Worm (Caenorhabditis elegans): ENCODE data around the gene glrx-5.
A peak's percentile ranks its signal among the peaks of the same experiment; 100 is the strongest.
"Not testable (repeated sequence)": the region's sequence is repeated elsewhere in the genome, so short reads cannot be mapped to it uniquely, and the experiment has no call there.

The glrx-5 gene

ce11 chrIII:12395085-12395484 lies 21.4 kb upstream of the glrx-5 start, which contains the start of gene Y49E10.10:
Gene Y49E10.10 (plus strand): TSS chrIII:12395465.
- TF ChIP-seq ceh-28 (tag; optimal IDR thresholded peaks at IDR 0.05) = peak; percentile 90
- no peak for TF ChIP-seq nhr-237 (tag; optimal IDR thresholded peaks at IDR 0.05)

DNA sequence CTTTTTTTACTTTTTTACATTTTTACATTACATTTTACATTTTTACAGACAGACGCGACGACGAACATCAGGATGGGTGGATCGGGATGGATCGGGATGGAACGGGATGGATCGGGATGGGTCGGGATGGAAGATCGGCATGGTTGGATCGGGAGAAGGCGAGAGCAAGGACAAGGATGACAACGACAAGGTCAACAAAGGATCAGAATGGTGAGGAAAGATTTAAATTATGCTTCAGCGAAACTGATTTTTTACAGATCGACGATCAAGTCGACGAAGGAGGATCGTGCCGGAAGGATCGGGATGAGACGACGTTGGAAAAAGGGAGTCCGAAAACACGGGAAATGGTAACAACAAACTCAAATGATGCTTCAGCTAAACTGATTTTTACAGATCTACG lies 14.4 kb upstream of the glrx-5 start:
- TF ChIP-seq jun-1 (tag; optimal IDR thresholded peaks at IDR 0.05) (no peak), elt-2 (tag; optimal IDR thresholded peaks at IDR 0.05) (no peak), lin-39 (tag; optimal IDR thresholded peaks at IDR 0.05) (no peak), ZK546.5 (tag; optimal IDR thresholded peaks at IDR 0.05) (no peak), ceh-9 (tag; optimal IDR thresholded peaks at IDR 0.05) (no peak), skn-1 (tag; optimal IDR thresholded peaks at IDR 0.05) (no peak), nhr-76 (tag; optimal IDR thresholded peaks at IDR 0.05) (no peak), ztf-4 (tag; optimal IDR thresholded peaks at IDR 0.05) (no peak), lin-15B (tag; optimal IDR thresholded peaks at IDR 0.05) (no peak), fkh-2 (tag; optimal IDR thresholded peaks at IDR 0.05) (no peak), pqm-1 (tag; optimal IDR thresholded peaks at IDR 0.05) (no peak), R02D3.7 (tag; optimal IDR thresholded peaks at IDR 0.05) (no peak), nhr-67 (tag; optimal IDR thresholded peaks at IDR 0.05) (no peak), nhr-43 (tag; optimal IDR thresholded peaks at IDR 0.05; ENCODE audit: poor library complexity, severe bottlenecking) (no peak), egl-5 (tag; optimal IDR thresholded peaks at IDR 0.05) (no peak), ceh-28 (tag; optimal IDR thresholded peaks at IDR 0.05) (no peak), ceh-82 (tag; optimal IDR thresholded peaks at IDR 0.05) (no peak), egl-27 (tag; optimal IDR thresholded peaks at IDR 0.05) (no peak), nhr-237 (tag; optimal IDR thresholded peaks at IDR 0.05) (no peak)

- TF ChIP-seq ZK546.5, unc-39, snpc-4 (tag; optimal IDR thresholded peaks at IDR 0.05): not testable (repeated sequence)
Measured at ce11 chrIII:12386597-12386996, 12.9 kb upstream of the glrx-5 start, which contains the start of gene Y49E10.30. Gene Y49E10.30 (plus strand): TSS chrIII:12386897.

DNA sequence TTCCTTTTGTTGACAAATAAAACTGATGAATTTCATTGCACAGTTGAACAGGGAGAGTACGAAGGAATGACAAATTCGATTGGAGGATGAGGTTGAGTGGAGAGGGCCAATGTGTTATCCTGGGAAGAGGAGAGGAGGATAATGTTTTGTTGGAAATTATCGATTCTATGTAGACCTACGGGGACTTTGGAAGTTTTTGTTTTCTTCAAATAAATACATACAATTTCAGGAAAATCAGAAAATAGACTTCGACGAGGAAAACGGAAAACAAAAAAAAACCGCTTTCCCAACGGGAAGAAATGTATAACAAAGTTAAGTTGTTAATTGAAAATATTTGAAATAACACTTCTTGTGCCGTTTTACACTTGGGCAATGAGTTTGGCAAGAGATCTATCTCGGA lies 10.1 kb upstream of the glrx-5 start, which contains the start of gene Y49E10.4:
Y49E10.4 (minus strand) TSS at position 101 of the 400 bp plus-strand sequence.
- TF ChIP-seq hmg-11, nhr-25, ceh-9 (tag; optimal IDR thresholded peaks at IDR 0.05): not testable (repeated sequence)

DNA sequence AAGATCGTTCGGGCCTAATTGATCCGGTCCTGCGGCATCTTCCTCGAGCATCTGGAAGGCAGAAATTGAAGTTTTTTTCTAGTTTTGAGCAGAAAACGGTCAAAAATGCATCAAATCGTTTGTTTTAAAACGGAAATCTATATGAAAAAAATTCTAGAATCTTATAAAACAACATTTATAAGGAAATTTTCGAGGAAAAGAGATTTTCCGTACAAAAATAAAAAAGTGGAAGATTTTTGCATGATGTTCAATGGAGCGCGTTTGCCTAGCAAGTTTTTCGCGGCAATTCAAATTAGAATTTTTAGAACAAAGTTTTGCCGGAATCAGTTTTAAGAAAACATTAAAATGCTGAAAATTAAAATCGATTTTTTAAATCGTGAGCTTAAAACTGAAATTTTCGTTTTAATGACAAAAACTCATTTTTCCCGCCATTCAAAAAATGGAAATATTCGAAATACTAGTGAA lies 3.6 kb upstream of the glrx-5 start, which contains the start of gene pph-4.2:
pph-4.2 (minus strand) TSS at position 51 of the 465 bp plus-strand sequence.
- TF ChIP-seq nfya-1 (tag; optimal IDR thresholded peaks at IDR 0.05; ENCODE audit: insufficient read depth) (peak; percentile 65), nhr-23 (tag; optimal IDR thresholded peaks at IDR 0.05) (peak; percentile 7), snpc-4 (tag; optimal IDR thresholded peaks at IDR 0.05) (no peak), ceh-28 (tag; optimal IDR thresholded peaks at IDR 0.05) (no peak), tbx-2 (tag; optimal IDR thresholded peaks at IDR 0.05) (no peak), pha-4 (tag; optimal IDR thresholded peaks at IDR 0.05) (peak; percentile 53), lin-15B (tag; optimal IDR thresholded peaks at IDR 0.05) (peak; percentile 59), ceh-82 (tag; optimal IDR thresholded peaks at IDR 0.05) (no peak), egl-27 (tag; optimal IDR thresholded peaks at IDR 0.05) (no peak), mml-1 (tag; optimal IDR thresholded peaks at IDR 0.05) (no peak), elt-1 (tag; optimal IDR thresholded peaks at IDR 0.05) (no peak), jun-1 (tag; optimal IDR thresholded peaks at IDR 0.05) (no peak)

DNA sequence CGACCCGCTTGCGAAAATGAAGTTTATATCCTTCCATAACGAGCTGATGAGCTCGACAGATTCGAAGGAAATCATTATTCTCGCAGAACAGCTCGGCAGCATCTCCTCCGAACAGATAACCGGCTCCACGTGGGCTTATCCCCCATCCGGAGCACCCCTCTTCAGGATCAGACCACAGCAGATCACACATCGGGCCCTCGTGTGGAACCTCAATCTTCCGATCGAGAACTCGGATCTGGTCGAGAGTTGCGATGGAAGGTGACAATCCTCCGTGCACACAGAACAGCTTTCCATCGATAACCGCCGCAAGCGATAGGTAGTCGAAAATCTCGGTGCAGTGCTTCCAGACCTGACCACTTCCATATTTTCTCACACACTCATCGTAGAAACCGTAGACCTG lies 2.0 kb upstream of the glrx-5 start:
- TF ChIP-seq nhr-12 (tag; optimal IDR thresholded peaks at IDR 0.05) (no peak), ceh-28 (tag; optimal IDR thresholded peaks at IDR 0.05) (no peak), lsy-12 (tag; optimal IDR thresholded peaks at IDR 0.05) (no peak), ztf-11 (tag; optimal IDR thresholded peaks at IDR 0.05) (no peak), snpc-4 (tag; optimal IDR thresholded peaks at IDR 0.05) (no peak), lin-15B (tag; optimal IDR thresholded peaks at IDR 0.05) (no peak), nhr-76 (tag; optimal IDR thresholded peaks at IDR 0.05) (no peak), pha-4 (tag; optimal IDR thresholded peaks at IDR 0.05) (no peak), mdl-1 (tag; optimal IDR thresholded peaks at IDR 0.05) (no peak), fkh-10 (GFP tag; optimal IDR thresholded peaks at IDR 0.05) (no peak), nhr-237 (tag; optimal IDR thresholded peaks at IDR 0.05) (no peak), hmg-11 (tag; optimal IDR thresholded peaks at IDR 0.05) (no peak), nhr-25 (tag; optimal IDR thresholded peaks at IDR 0.05) (no peak), mml-1 (tag; optimal IDR thresholded peaks at IDR 0.05) (no peak), skn-1 (tag; optimal IDR thresholded peaks at IDR 0.05) (no peak), unc-39 (tag; optimal IDR thresholded peaks at IDR 0.05) (no peak), aly-2 (tag; optimal IDR thresholded peaks at IDR 0.05) (no peak)

All from whole organism, L3 larva.